Fruit fly (Drosophila melanogaster) whole organism, embryonic: Measurements from ENCODE around the gene CG31050.

Experiments
- CG1233 ChIP-seq: fragments of 200-800 bp; sonication (Bioruptor generic); optimal IDR thresholded peaks from 4 replicates; lab custom pipeline; 2018; ENCODE audit warnings: missing biosample characterization, mild to moderate bottlenecking, missing genetic modification characterization
- CG4282 ChIP-seq: fragments of 200-800 bp; sonication (Bioruptor generic); optimal IDR thresholded peaks from 2 replicates; lab custom pipeline; 2016; ENCODE audit warnings: missing biosample characterization, missing genetic modification characterization
- tin ChIP-seq: fragments of 200-800 bp; sonication (Bioruptor generic); optimal IDR thresholded peaks from 3 replicates; lab custom pipeline; 2016; ENCODE audit warnings: missing biosample characterization, missing genetic modification characterization

- TF ChIP-seq tin = no peak
- no peak for TF ChIP-seq CG1233 (GFP tag; lab: Kevin White, UChicago)
- TF ChIP-seq CG4282 (GFP tag; lab: Kevin White, UChicago) = no peak
These were observed 46.7 kb downstream of the CG31050 start for dm6 chr3R:28603561-28603960.
